Worm (Caenorhabditis elegans) whole organism, L4 larva: ENCODE measurements around the gene eif-1.A.

Experiments used
- F26F4.8 ChIP-seq: fragments of 200-800 bp; sonication (Bioruptor generic); conservative IDR thresholded peaks from 2 replicates; pipeline ENCODE4 v1.3.6; 2022; ENCODE audit warnings: missing genetic modification characterization, missing compliant biosample characterization
- F49E8.2 ChIP-seq: sonication (generic microtip); optimal IDR thresholded peaks from 2 replicates; lab custom pipeline; 2016; ENCODE audit warnings: missing compliant biosample characterization, mild to moderate bottlenecking, missing genetic modification characterization, borderline replicate concordance
- T20F7.1 ChIP-seq: fragments of 200-800 bp; sonication (Bioruptor generic); optimal IDR thresholded peaks from 2 replicates; lab custom pipeline; 2018; ENCODE audit warnings: mild to moderate bottlenecking, missing genetic modification characterization, missing compliant biosample characterization
- ZK546.5 ChIP-seq, 2 experiments: sonication (generic microtip); optimal IDR thresholded peaks; 2 replicates each; lab custom pipeline; 2017; ENCODE audit warnings: missing biosample characterization in 2 of 2, missing genetic modification characterization in 2 of 2
- ama-1 ChIP-seq: fragments of 150-350 bp; optimal IDR thresholded peaks from 2 replicates; lab custom pipeline; 2014; ENCODE audit warnings: inconsistent platforms, mixed read lengths
- ceh-32 ChIP-seq: sonication (generic microtip); optimal IDR thresholded peaks from 2 replicates; lab custom pipeline; 2016; ENCODE audit warnings: mild to moderate bottlenecking, missing genetic modification characterization, missing compliant biosample characterization; ENCODE audit not compliant: poor library complexity
- ceh-44 ChIP-seq: fragments of 200-800 bp; sonication (Bioruptor generic); IDR thresholded peaks from 2 replicates; pipeline ENCODE4 v1.3.6; 2022; ENCODE audit warnings: missing genetic modification reagents, missing genetic modification characterization, missing compliant biosample characterization
- ceh-82 ChIP-seq: sonication (generic microtip); optimal IDR thresholded peaks from 2 replicates; lab custom pipeline; 2017; ENCODE audit warnings: missing biosample characterization, missing genetic modification characterization
- ces-1 ChIP-seq: fragments of 150-350 bp; sonication (generic microtip); optimal IDR thresholded peaks from 4 replicates; lab custom pipeline; 2014; ENCODE audit warnings: missing biosample characterization, missing genetic modification reagents, missing genetic modification characterization
- ctbp-1 ChIP-seq: fragments of 200-800 bp; sonication (Bioruptor generic); IDR thresholded peaks from 2 replicates; pipeline ENCODE4 v1.3.6; 2022; ENCODE audit warnings: missing genetic modification reagents, missing genetic modification characterization, missing compliant biosample characterization
- daf-16 ChIP-seq, 3 experiments: sonication (generic microtip); optimal IDR thresholded peaks; 2 replicates each; lab custom pipeline; 2016 to 2017; ENCODE audit warnings: missing genetic modification characterization in 3 of 3, missing genetic modification reagents in 3 of 3, mild to moderate bottlenecking in 2 of 3, missing compliant biosample characterization in 2 of 3, missing biosample characterization in 1 of 3, moderate library complexity in 1 of 3
- daf-19 ChIP-seq: fragments of 200-800 bp; sonication (Bioruptor generic); conservative IDR thresholded peaks from 2 replicates; pipeline ENCODE4 v1.3.6; 2022; ENCODE audit warnings: missing genetic modification characterization, missing compliant biosample characterization
- daf-8 ChIP-seq: fragments of 200-800 bp; sonication (Bioruptor generic); IDR thresholded peaks from 2 replicates; pipeline ENCODE4 v1.3.6; 2022; ENCODE audit warnings: missing genetic modification characterization, missing compliant biosample characterization
- dmd-6 ChIP-seq: fragments of 200-800 bp; sonication (Bioruptor generic); IDR thresholded peaks from 2 replicates; pipeline ENCODE4 v1.3.6; 2022; ENCODE audit warnings: missing genetic modification reagents, missing genetic modification characterization, missing compliant biosample characterization
- dmd-9 ChIP-seq: fragments of 200-800 bp; sonication (Bioruptor generic); IDR thresholded peaks from 2 replicates; pipeline ENCODE4 v1.3.6; 2022; ENCODE audit warnings: missing genetic modification reagents, missing genetic modification characterization, missing compliant biosample characterization
- dve-1 ChIP-seq: sonication (generic microtip); optimal IDR thresholded peaks from 2 replicates; lab custom pipeline; 2017; ENCODE audit warnings: antibody characterized with exemption, mild to moderate bottlenecking, missing genetic modification characterization, missing compliant biosample characterization; ENCODE audit not compliant: insufficient read depth
- egl-27 ChIP-seq: sonication (generic microtip); optimal IDR thresholded peaks from 3 replicates; lab custom pipeline; 2017; ENCODE audit warnings: missing biosample characterization, missing genetic modification reagents, missing genetic modification characterization
- fkh-10 ChIP-seq: fragments of 150-350 bp; optimal IDR thresholded peaks from 2 replicates; lab custom pipeline; 2014; ENCODE audit warnings: missing biosample characterization, missing genetic modification reagents, missing genetic modification characterization
- gei-8 ChIP-seq: fragments of 200-800 bp; sonication (Bioruptor generic); optimal IDR thresholded peaks from 2 replicates; lab custom pipeline; 2018; ENCODE audit warnings: mild to moderate bottlenecking, missing genetic modification characterization, missing compliant biosample characterization
- hlh-11 ChIP-seq: fragments of 200-800 bp; sonication (Bioruptor generic); optimal IDR thresholded peaks from 2 replicates; lab custom pipeline; 2018; ENCODE audit warnings: mild to moderate bottlenecking, missing genetic modification characterization, missing compliant biosample characterization
- jun-1 ChIP-seq: fragments of 150-350 bp; optimal IDR thresholded peaks from 2 replicates; lab custom pipeline; 2014; ENCODE audit warnings: missing biosample characterization, missing genetic modification reagents, missing genetic modification characterization
- lin-1 ChIP-seq: fragments of 200-800 bp; sonication (Bioruptor generic); IDR thresholded peaks from 2 replicates; pipeline ENCODE4 v1.3.6; 2022; ENCODE audit warnings: missing genetic modification reagents, missing genetic modification characterization, missing compliant biosample characterization
- lin-15B ChIP-seq: fragments of 150-350 bp; sonication (generic microtip); optimal IDR thresholded peaks from 3 replicates; lab custom pipeline; 2014; ENCODE audit warnings: missing biosample characterization, missing genetic modification characterization
- lin-29 ChIP-seq: fragments of 200-800 bp; sonication (Bioruptor generic); IDR thresholded peaks from 2 replicates; pipeline ENCODE4 v1.3.6; 2022; ENCODE audit warnings: missing genetic modification reagents, missing genetic modification characterization, missing compliant biosample characterization
- madf-9 ChIP-seq: fragments of 200-800 bp; sonication (Bioruptor generic); conservative IDR thresholded peaks from 2 replicates; pipeline ENCODE4 v1.3.6; 2022; ENCODE audit warnings: missing genetic modification reagents, missing genetic modification characterization, missing compliant biosample characterization
- mdl-1 ChIP-seq, 2 experiments: fragments of 150-350 bp in 1 of 2; sonication (generic microtip) in 1 of 2; optimal IDR thresholded peaks; 2 replicates each; lab custom pipeline; 2014 to 2017; ENCODE audit warnings: missing biosample characterization in 2 of 2, missing genetic modification characterization in 2 of 2
- mes-2 ChIP-seq: sonication (generic microtip); optimal IDR thresholded peaks from 2 replicates; lab custom pipeline; 2016; ENCODE audit warnings: missing genotype, mild to moderate bottlenecking, missing genetic modification characterization, missing compliant biosample characterization; ENCODE audit not compliant: poor library complexity, severe bottlenecking
- mxl-2 ChIP-seq: fragments of 200-800 bp; sonication (Bioruptor generic); conservative IDR thresholded peaks from 2 replicates; pipeline ENCODE4 v1.3.6; 2022; ENCODE audit warnings: missing genetic modification reagents, missing genetic modification characterization, missing compliant biosample characterization
- nhr-102 ChIP-seq: sonication (generic microtip); optimal IDR thresholded peaks from 2 replicates; lab custom pipeline; 2016; ENCODE audit warnings: mild to moderate bottlenecking, missing genetic modification characterization, moderate library complexity, missing compliant biosample characterization
- nhr-11 ChIP-seq: fragments of 150-350 bp; optimal IDR thresholded peaks from 2 replicates; lab custom pipeline; 2014; ENCODE audit warnings: missing biosample characterization, missing genetic modification characterization
- nhr-42 ChIP-seq: fragments of 200-800 bp; sonication (Bioruptor generic); IDR thresholded peaks from 2 replicates; pipeline ENCODE4 v1.3.6; 2022; ENCODE audit warnings: missing genetic modification characterization, missing compliant biosample characterization
- nhr-48 ChIP-seq: sonication (generic microtip); optimal IDR thresholded peaks from 2 replicates; lab custom pipeline; 2016; ENCODE audit warnings: mild to moderate bottlenecking, missing genetic modification characterization, missing compliant biosample characterization
- nhr-76 ChIP-seq: fragments of 150-350 bp; optimal IDR thresholded peaks from 2 replicates; lab custom pipeline; 2014; ENCODE audit warnings: missing biosample characterization, missing genetic modification characterization
- pha-4 ChIP-seq, 2 experiments: fragments of 150-350 bp in 1 of 2; fragments of 200-800 bp in 1 of 2; sonication (Bioruptor generic) in 1 of 2; IDR thresholded peaks in 1 of 2; optimal IDR thresholded peaks in 1 of 2; 2 replicates each; pipeline versions ENCODE4 v1.3.6 to Lab custom; 2014 to 2022; ENCODE audit warnings: missing genetic modification characterization in 2 of 2, missing genetic modification reagents in 2 of 2, missing biosample characterization in 1 of 2, missing compliant biosample characterization in 1 of 2
- php-3 ChIP-seq: fragments of 200-800 bp; sonication (Bioruptor generic); IDR thresholded peaks from 2 replicates; pipeline ENCODE4 v1.3.6; 2022; ENCODE audit warnings: missing genetic modification reagents, missing genetic modification characterization, missing compliant biosample characterization
- rbr-2 ChIP-seq: sonication (generic microtip); optimal IDR thresholded peaks from 2 replicates; lab custom pipeline; 2016; ENCODE audit warnings: missing genotype, missing genetic modification characterization, missing compliant biosample characterization
- sdz-12 ChIP-seq: fragments of 200-800 bp; sonication (Bioruptor generic); optimal IDR thresholded peaks from 2 replicates; lab custom pipeline; 2018; ENCODE audit warnings: mild to moderate bottlenecking, missing genetic modification characterization, missing compliant biosample characterization
- snpc-1.2 ChIP-seq: fragments of 200-800 bp; sonication (Bioruptor generic); IDR thresholded peaks from 2 replicates; pipeline ENCODE4 v1.3.6; 2022; ENCODE audit warnings: missing genetic modification reagents, missing genetic modification characterization, missing compliant biosample characterization
- spr-1 ChIP-seq: sonication (generic microtip); optimal IDR thresholded peaks from 2 replicates; lab custom pipeline; 2016; ENCODE audit warnings: mild to moderate bottlenecking, missing genetic modification characterization, missing compliant biosample characterization
- tag-97 ChIP-seq: fragments of 200-800 bp; sonication (Bioruptor generic); IDR thresholded peaks from 2 replicates; pipeline ENCODE4 v1.3.6; 2022; ENCODE audit warnings: missing genetic modification characterization, missing compliant biosample characterization
- unc-39 ChIP-seq: sonication (generic microtip); optimal IDR thresholded peaks from 2 replicates; lab custom pipeline; 2017; ENCODE audit warnings: missing biosample characterization, missing genetic modification characterization
- zfp-2 ChIP-seq: sonication (generic microtip); optimal IDR thresholded peaks from 2 replicates; lab custom pipeline; 2016; ENCODE audit warnings: mild to moderate bottlenecking, missing genetic modification characterization, missing compliant biosample characterization
- ztf-11 ChIP-seq: fragments of 150-350 bp; optimal IDR thresholded peaks from 2 replicates; lab custom pipeline; 2014; ENCODE audit warnings: missing biosample characterization, missing genetic modification characterization
- ztf-7 ChIP-seq: fragments of 150-350 bp; optimal IDR thresholded peaks from 2 replicates; lab custom pipeline; 2014; ENCODE audit warnings: missing biosample characterization, missing genetic modification characterization

The eif-1.A gene

DNA sequence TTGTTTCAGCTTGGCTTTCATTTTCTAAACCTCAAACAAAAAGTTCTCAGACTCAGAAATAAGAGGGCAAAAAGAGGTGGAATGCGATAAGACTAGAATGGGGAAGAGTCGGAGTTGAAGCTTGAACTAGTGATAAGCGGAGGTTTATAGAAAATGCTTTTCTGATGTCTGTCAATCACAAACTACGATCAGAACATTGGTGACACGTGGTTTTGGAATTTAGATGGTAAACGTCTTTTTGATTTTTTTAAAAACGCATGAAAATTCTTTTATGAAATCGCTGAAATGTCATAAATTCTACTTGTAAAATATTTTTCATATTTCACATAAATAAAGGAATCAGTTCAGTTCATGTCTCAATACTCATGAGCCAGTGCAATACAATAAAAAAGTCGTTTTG, 10.3 kb downstream of the eif-1.A start, which contains the start of gene H06H21.8 (continued):
- TF ChIP-seq jun-1 (tag; lab: Kevin White, UChicago), result no peak
- peak in 1 of 2 experiments; percentile 3 for TF ChIP-seq mdl-1 (tag; optimal IDR thresholded peaks at IDR 0.05; lab: Kevin White, UChicago)
- no peak for TF ChIP-seq gei-8
- TF ChIP-seq egl-27 (tag; lab: Kevin White, UChicago), result no peak
- TF ChIP-seq ztf-11 (tag; lab: Kevin White, UChicago), result no peak
- TF ChIP-seq mes-2 (tag; lab: Kevin White, UChicago), result no peak
- TF ChIP-seq ces-1 (GFP tag; lab: Kevin White, UChicago), result no peak
- TF ChIP-seq T20F7.1 (GFP tag; lab: Kevin White, UChicago), result no peak
- TF ChIP-seq nhr-11 (tag; lab: Kevin White, UChicago), result no peak
- TF ChIP-seq daf-8 (GFP tag; lab: Robert Waterston, UW), result no peak
- TF ChIP-seq F26F4.8 (GFP tag; lab: Robert Waterston, UW), result no peak
- TF ChIP-seq spr-1 (tag; lab: Kevin White, UChicago), result no peak
- TF ChIP-seq dmd-9 (GFP tag; lab: Robert Waterston, UW), result no peak
- no peak for TF ChIP-seq nhr-76 (tag; lab: Kevin White, UChicago)
- no peak for TF ChIP-seq F49E8.2 (tag; lab: Kevin White, UChicago)
- TF ChIP-seq ceh-82 (tag; lab: Kevin White, UChicago), result no peak
- TF ChIP-seq lin-29 (GFP tag; lab: Robert Waterston, UW), result no peak
- no peak for TF ChIP-seq ZK546.5 (tag; optimal IDR thresholded peaks at IDR 0.05; lab: Kevin White, UChicago)
- no peak for TF ChIP-seq nhr-42
- no peak for TF ChIP-seq daf-19 (GFP tag; lab: Robert Waterston, UW)
- TF ChIP-seq mxl-2 (GFP tag; lab: Robert Waterston, UW), result no peak
- TF ChIP-seq pha-4 (GFP tag; IDR thresholded peaks at IDR 0.05; lab: Robert Waterston, UW), result peak; percentile 42; the same call in 1 of the 2 replicates
- no peak for TF ChIP-seq pha-4 (tag; optimal IDR thresholded peaks at IDR 0.05; lab: Kevin White, UChicago)
- TF ChIP-seq lin-15B (tag; lab: Kevin White, UChicago), result no peak
- peak; percentile 29 for TF ChIP-seq nhr-48
- no peak for TF ChIP-seq madf-9 (GFP tag; lab: Robert Waterston, UW)
- TF ChIP-seq lin-1 (GFP tag; lab: Robert Waterston, UW), result no peak
- no peak for TF ChIP-seq ceh-32 (tag; lab: Kevin White, UChicago)
- TF ChIP-seq tag-97, result no peak
- no peak for TF ChIP-seq ctbp-1 (GFP tag; lab: Robert Waterston, UW)
- no peak for TF ChIP-seq ama-1
- no peak for TF ChIP-seq ceh-44 (GFP tag; lab: Robert Waterston, UW)
- no peak for TF ChIP-seq snpc-1.2 (GFP tag; lab: Robert Waterston, UW)
- no peak for TF ChIP-seq sdz-12
- no peak for TF ChIP-seq zfp-2 (tag; lab: Kevin White, UChicago)
- TF ChIP-seq nhr-102 (tag; lab: Kevin White, UChicago), result no peak
- TF ChIP-seq ztf-7, result no peak
- TF ChIP-seq fkh-10 (GFP tag; lab: Kevin White, UChicago), result no peak

DNA sequence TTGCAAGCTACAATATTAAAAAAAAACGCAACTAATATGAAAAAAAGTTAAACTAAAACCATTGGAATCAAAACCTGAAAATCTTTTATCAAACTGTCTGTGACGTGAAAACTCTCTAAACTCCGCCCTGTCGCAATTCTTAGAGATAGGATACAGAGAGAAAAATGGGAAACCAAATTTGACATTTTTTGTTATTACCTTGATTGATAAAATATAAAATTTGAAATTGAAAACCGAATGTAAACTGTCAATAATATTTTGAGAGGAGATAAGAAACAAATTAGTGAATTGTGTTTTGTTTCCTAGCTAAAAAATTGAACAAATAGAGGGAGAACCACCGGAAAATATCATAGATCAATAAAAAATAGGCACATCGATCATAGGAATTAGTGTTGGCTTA, 11.1 kb downstream of the eif-1.A start:
- TF ChIP-seq dmd-6 (GFP tag; lab: Robert Waterston, UW), result peak; percentile 90
- TF ChIP-seq dve-1 (tag; lab: Kevin White, UChicago), result peak; percentile 83
- TF ChIP-seq rbr-2 (tag; lab: Kevin White, UChicago), result no peak
- TF ChIP-seq T20F7.1 (GFP tag; lab: Kevin White, UChicago), result peak; percentile 50
- TF ChIP-seq hlh-11, result peak; percentile 34
- TF ChIP-seq php-3 (GFP tag; lab: Robert Waterston, UW), result 0 out of 2 replicates have a peak, but pooled peaks have one; percentile 6
- peak; percentile 20; the same call in 1 of the 2 replicates for TF ChIP-seq pha-4 (GFP tag; IDR thresholded peaks at IDR 0.05; lab: Robert Waterston, UW)
- no peak for TF ChIP-seq pha-4 (tag; optimal IDR thresholded peaks at IDR 0.05; lab: Kevin White, UChicago)
- peak; percentile 40 for TF ChIP-seq nhr-48
- peak in 1 of 2 experiments; percentile 23 for TF ChIP-seq daf-16 (GFP tag; optimal IDR thresholded peaks at IDR 0.05; lab: Kevin White, UChicago)
- TF ChIP-seq daf-16 (tag; optimal IDR thresholded peaks at IDR 0.05; lab: Kevin White, UChicago), result peak; percentile 93
- no peak for TF ChIP-seq unc-39
